Fruit fly (Drosophila melanogaster) whole organism, adult: Measurements from ENCODE around the gene car.

Experiments used
- CG7045 ChIP-seq: fragments of 200-800 bp; sonication (Bioruptor generic); optimal IDR thresholded peaks from 2 replicates; lab custom pipeline; 2017; ENCODE audit warnings: missing biosample characterization, mild to moderate bottlenecking, missing genetic modification characterization
- CG7101 ChIP-seq: fragments of 200-800 bp; sonication (Bioruptor generic); optimal IDR thresholded peaks from 2 replicates; lab custom pipeline; 2018; ENCODE audit warnings: missing biosample characterization, mild to moderate bottlenecking, missing genetic modification characterization, moderate library complexity
- Crg-1 ChIP-seq: fragments of 200-800 bp; sonication (Bioruptor generic); optimal IDR thresholded peaks from 2 replicates; lab custom pipeline; 2016; ENCODE audit warnings: missing biosample characterization, missing genetic modification characterization
- cnc ChIP-seq, 2 experiments: fragments of >200 bp; optimal IDR thresholded peaks; 2 replicates each; lab custom pipeline; 2017

DNA sequence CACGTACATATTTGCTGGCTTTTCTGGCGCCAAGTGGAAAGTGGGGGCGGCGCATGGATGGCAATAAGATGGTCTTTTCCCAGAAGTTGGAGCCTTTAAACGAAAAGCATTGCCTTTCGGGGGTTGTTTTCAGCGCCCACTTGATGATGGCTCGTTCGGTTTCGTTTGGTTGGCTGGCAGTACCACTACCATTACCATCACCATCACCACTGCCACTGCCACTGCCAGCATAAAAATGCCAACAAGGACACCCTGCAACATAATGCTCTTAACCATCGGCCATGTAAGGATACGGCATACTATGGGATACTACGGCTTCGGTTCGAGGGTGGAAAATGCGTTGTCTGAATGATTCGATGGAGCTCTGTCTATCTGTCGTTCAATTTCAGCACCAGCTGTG is 30.4 kb upstream of the car start:
- TF ChIP-seq CG7101 (tag; lab: Kevin White, UChicago) (no peak), Crg-1 (GFP tag; lab: Kevin White, UChicago) (no peak), CG7045 (GFP tag; lab: Kevin White, UChicago) (no peak), cnc (optimal IDR thresholded peaks at IDR 0.05; lab: Kevin White, UChicago) (no peak)
